Worm (Caenorhabditis elegans) whole organism, L4 larva: ENCODE results near the gene mrpl-55.

Experiments
- Y105C5A.15 ChIP-seq: fragments of 200-800 bp; sonication (Bioruptor generic); IDR thresholded peaks from 2 replicates; pipeline ENCODE4 v1.3.6; 2022; ENCODE audit warnings: missing genetic modification characterization, missing compliant biosample characterization
- arid-1 ChIP-seq: fragments of 200-800 bp; sonication (Bioruptor generic); conservative IDR thresholded peaks from 2 replicates; pipeline ENCODE4 v1.3.6; 2022; ENCODE audit warnings: missing genetic modification reagents, missing genetic modification characterization, missing compliant biosample characterization
- gei-8 ChIP-seq: fragments of 200-800 bp; sonication (Bioruptor generic); optimal IDR thresholded peaks from 2 replicates; lab custom pipeline; 2018; ENCODE audit warnings: mild to moderate bottlenecking, missing genetic modification characterization, missing compliant biosample characterization
- madf-9 ChIP-seq: fragments of 200-800 bp; sonication (Bioruptor generic); conservative IDR thresholded peaks from 2 replicates; pipeline ENCODE4 v1.3.6; 2022; ENCODE audit warnings: missing genetic modification reagents, missing genetic modification characterization, missing compliant biosample characterization
- nhr-42 ChIP-seq: fragments of 200-800 bp; sonication (Bioruptor generic); IDR thresholded peaks from 2 replicates; pipeline ENCODE4 v1.3.6; 2022; ENCODE audit warnings: missing genetic modification characterization, missing compliant biosample characterization
- nhr-76 ChIP-seq: fragments of 150-350 bp; optimal IDR thresholded peaks from 2 replicates; lab custom pipeline; 2014; ENCODE audit warnings: missing biosample characterization, missing genetic modification characterization
- saeg-2 ChIP-seq: fragments of 200-800 bp; sonication (Bioruptor generic); IDR thresholded peaks from 2 replicates; pipeline ENCODE4 v1.3.6; 2022; ENCODE audit warnings: missing genetic modification reagents, missing genetic modification characterization, missing compliant biosample characterization
- snpc-1.2 ChIP-seq: fragments of 200-800 bp; sonication (Bioruptor generic); IDR thresholded peaks from 2 replicates; pipeline ENCODE4 v1.3.6; 2022; ENCODE audit warnings: missing genetic modification reagents, missing genetic modification characterization, missing compliant biosample characterization

The mrpl-55 gene

DNA sequence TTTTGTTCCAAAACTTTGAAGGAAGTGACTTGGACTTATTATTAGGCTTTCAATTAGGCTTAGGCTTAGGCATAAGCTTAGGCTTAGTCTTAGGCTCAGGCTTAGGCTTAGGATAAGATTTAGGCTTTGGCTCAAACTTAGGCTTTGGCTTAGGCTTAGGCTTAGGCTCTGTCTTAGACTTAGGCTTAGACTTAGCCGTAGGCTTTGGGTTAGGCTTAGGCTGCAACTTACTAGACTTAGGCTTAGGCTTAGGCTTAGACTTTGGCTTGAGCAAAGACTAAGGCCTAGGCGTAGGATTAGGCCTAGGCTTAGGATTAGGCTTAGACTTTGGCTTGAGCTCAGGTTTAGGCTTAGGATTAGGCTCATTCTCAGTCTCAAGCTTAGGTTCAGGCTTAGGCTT lies 41.0 kb downstream of the mrpl-55 start:
- TF ChIP-seq madf-9 (GFP tag; lab: Robert Waterston, UW) (no peak), Y105C5A.15 (no peak), saeg-2 (GFP tag; lab: Robert Waterston, UW) (no peak), gei-8 (GFP tag; lab: Kevin White, UChicago) (no peak), nhr-76 (tag; lab: Kevin White, UChicago) (no peak), nhr-42 (no peak), snpc-1.2 (GFP tag; lab: Robert Waterston, UW) (no peak), arid-1 (no peak)
